Worm (Caenorhabditis elegans) whole organism, L2 larva: Measurements from ENCODE around the gene col-113.

Experiments
- F13H6.1 ChIP-seq: sonication (generic microtip); optimal IDR thresholded peaks from 2 replicates; lab custom pipeline; 2016; ENCODE audit warnings: missing genetic modification characterization, missing compliant biosample characterization
- aly-2 ChIP-seq: fragments of 150-350 bp; optimal IDR thresholded peaks from 2 replicates; lab custom pipeline; 2014; ENCODE audit warnings: missing biosample characterization, missing genetic modification characterization
- ceh-82 ChIP-seq: fragments of 150-350 bp; optimal IDR thresholded peaks from 2 replicates; lab custom pipeline; 2014; ENCODE audit warnings: missing biosample characterization, missing genetic modification characterization
- gmeb-1 ChIP-seq: fragments of 150-350 bp; optimal IDR thresholded peaks from 2 replicates; lab custom pipeline; 2014; ENCODE audit warnings: missing biosample characterization, missing genetic modification characterization
- lin-11 ChIP-seq: fragments of 150-350 bp; sonication (generic microtip); optimal IDR thresholded peaks from 2 replicates; lab custom pipeline; 2014; ENCODE audit warnings: missing biosample characterization, missing genetic modification characterization, inconsistent platforms, mixed read lengths
- lin-39 ChIP-seq: fragments of 150-350 bp; optimal IDR thresholded peaks from 2 replicates; lab custom pipeline; 2014; ENCODE audit warnings: missing biosample characterization, missing genetic modification reagents, missing genetic modification characterization
- mdl-1 ChIP-seq, 2 experiments: fragments of 150-350 bp in 1 of 2; sonication (generic microtip) in 1 of 2; optimal IDR thresholded peaks; 2 replicates each; lab custom pipeline; 2017; ENCODE audit warnings: missing biosample characterization in 2 of 2, missing genetic modification characterization in 2 of 2
- unc-55 ChIP-seq: fragments of 150-350 bp; sonication (generic microtip); optimal IDR thresholded peaks from 3 replicates; lab custom pipeline; 2014; ENCODE audit warnings: missing biosample characterization, missing genetic modification reagents, missing genetic modification characterization
- unc-62 ChIP-seq: fragments of 150-350 bp; optimal IDR thresholded peaks from 2 replicates; lab custom pipeline; 2014; ENCODE audit warnings: missing biosample characterization, missing genetic modification reagents, missing genetic modification characterization
- ztf-11 ChIP-seq: sonication (generic microtip); optimal IDR thresholded peaks from 2 replicates; lab custom pipeline; 2017; ENCODE audit warnings: missing biosample characterization, missing genetic modification characterization

- TF ChIP-seq aly-2 (tag; lab: Kevin White, UChicago) (no peak), F13H6.1 (no peak), mdl-1 (tag; optimal IDR thresholded peaks at IDR 0.05; lab: Kevin White, UChicago) (no peak), unc-62 (GFP tag; lab: Kevin White, UChicago) (no peak), gmeb-1 (no peak), ztf-11 (tag; lab: Kevin White, UChicago) (no peak), unc-55 (GFP tag; lab: Kevin White, UChicago) (no peak), lin-11 (tag; lab: Kevin White, UChicago) (no peak), lin-39 (tag; lab: Kevin White, UChicago) (no peak), ceh-82 (tag; lab: Kevin White, UChicago) (no peak)
These were observed 30.5 kb upstream of the col-113 start for ce11 chrIV:7182818-7183217.
